Fruit fly (Drosophila melanogaster) whole organism, embryonic: ENCODE results near the gene psh.

ENCODE experiments used
- Aef1 ChIP-seq: fragments of 200-800 bp; sonication (Bioruptor generic); IDR thresholded peaks from 3 replicates; pipeline ENCODE4 v1.3.6; 2022; ENCODE audit warnings: missing biosample characterization, missing genetic modification characterization
- Awh ChIP-seq: fragments of 200-800 bp; sonication (Bioruptor generic); IDR thresholded peaks from 2 replicates; pipeline ENCODE4, ENCODE4 v1.3.6; 2022; ENCODE audit warnings: missing biosample characterization, missing genetic modification characterization
- Bgb ChIP-seq: fragments of 200-800 bp; sonication (Bioruptor generic); IDR thresholded peaks from 2 replicates; pipeline ENCODE4 v1.3.6; 2022; ENCODE audit warnings: missing biosample characterization, missing genetic modification characterization; ENCODE audit not compliant: partially characterized antibody
- BtbVII ChIP-seq: fragments of 200-800 bp; sonication (Bioruptor generic); optimal IDR thresholded peaks from 3 replicates; lab custom pipeline; 2017; ENCODE audit warnings: missing biosample characterization, mild to moderate bottlenecking, missing genetic modification characterization
- CG10147 ChIP-seq: fragments of 200-800 bp; sonication (Bioruptor generic); optimal IDR thresholded peaks from 2 replicates; lab custom pipeline; 2019; ENCODE audit warnings: missing biosample characterization, mild to moderate bottlenecking, missing genetic modification characterization, moderate library complexity
- CG11456 ChIP-seq: fragments of 200-800 bp; sonication (Bioruptor generic); IDR thresholded peaks from 3 replicates; pipeline ENCODE4 v1.3.6; 2022; ENCODE audit warnings: missing biosample characterization, missing genetic modification characterization
- CG16779 ChIP-seq: fragments of 200-800 bp; sonication (Bioruptor generic); IDR thresholded peaks from 2 replicates; pipeline ENCODE4 v1.3.6; 2022; ENCODE audit warnings: missing biosample characterization, missing genetic modification characterization
- CG17359 ChIP-seq: fragments of 200-800 bp; sonication (Bioruptor generic); optimal IDR thresholded peaks from 3 replicates; lab custom pipeline; 2018; ENCODE audit warnings: missing biosample characterization, mild to moderate bottlenecking, missing genetic modification characterization, moderate library complexity
- CG17829 ChIP-seq: fragments of 200-800 bp; optimal IDR thresholded peaks from 2 replicates; lab custom pipeline; 2019; ENCODE audit warnings: missing biosample characterization, mild to moderate bottlenecking, missing genetic modification characterization, moderate library complexity
- CG18011 ChIP-seq: fragments of 200-800 bp; sonication (Bioruptor generic); optimal IDR thresholded peaks from 2 replicates; lab custom pipeline; 2017; ENCODE audit warnings: missing biosample characterization, missing genetic modification characterization, mild to moderate bottlenecking, moderate library complexity, missing genotype
- CG31365 ChIP-seq: fragments of 200-800 bp; sonication (Bioruptor generic); optimal IDR thresholded peaks from 2 replicates; lab custom pipeline; 2018; ENCODE audit warnings: missing biosample characterization, mild to moderate bottlenecking, missing genetic modification characterization
- CG34224 ChIP-seq: fragments of 200-800 bp; sonication (Bioruptor generic); IDR thresholded peaks from 3 replicates; pipeline ENCODE4 v1.3.6; 2022; ENCODE audit warnings: missing biosample characterization, missing genetic modification characterization; ENCODE audit not compliant: partially characterized antibody
- CG3847 ChIP-seq: fragments of 200-800 bp; sonication (Bioruptor generic); IDR thresholded peaks from 2 replicates; pipeline ENCODE4 v1.3.6; 2022; ENCODE audit warnings: missing biosample characterization, missing genetic modification characterization
- CG4730 ChIP-seq: fragments of 200-800 bp; sonication (Bioruptor generic); IDR thresholded peaks from 2 replicates; pipeline ENCODE4 v1.3.6; 2022; ENCODE audit warnings: missing biosample characterization, missing genetic modification characterization
- CG8944 ChIP-seq: fragments of 200-800 bp; sonication (Bioruptor generic); optimal IDR thresholded peaks from 3 replicates; lab custom pipeline; 2016; ENCODE audit warnings: missing biosample characterization, missing genetic modification characterization
- CG9797 ChIP-seq: fragments of 200-800 bp; sonication (Bioruptor generic); optimal IDR thresholded peaks from 3 replicates; lab custom pipeline; 2018; ENCODE audit warnings: missing biosample characterization, mild to moderate bottlenecking, missing genetic modification characterization
- D19A ChIP-seq: fragments of 200-800 bp; optimal IDR thresholded peaks from 3 replicates; lab custom pipeline; 2019; ENCODE audit warnings: missing biosample characterization, mild to moderate bottlenecking, missing genetic modification characterization, moderate library complexity
- Dfd ChIP-seq, 2 experiments: fragments of >200 bp; optimal IDR thresholded peaks; 2 replicates each; lab custom pipeline; 2017; ENCODE audit warnings: missing biosample characterization in 2 of 2, missing genetic modification characterization in 2 of 2
- Doc3 ChIP-seq: fragments of 200-800 bp; sonication (Bioruptor generic); IDR thresholded peaks from 3 replicates; pipeline ENCODE4 v1.3.6; 2022; ENCODE audit warnings: missing biosample characterization, missing genetic modification characterization; ENCODE audit not compliant: partially characterized antibody
- Drgx ChIP-seq: fragments of 200-800 bp; sonication (Bioruptor generic); IDR thresholded peaks from 2 replicates; pipeline ENCODE4 v1.3.6; 2022; ENCODE audit warnings: missing biosample characterization, missing genetic modification characterization
- Hand ChIP-seq: fragments of 200-800 bp; sonication (Bioruptor generic); optimal IDR thresholded peaks from 2 replicates; lab custom pipeline; 2017; ENCODE audit warnings: mild to moderate bottlenecking, missing biosample characterization, missing genetic modification reagents, missing genetic modification characterization
- MBD-R2 ChIP-seq: fragments of 200-800 bp; sonication (Bioruptor generic); IDR thresholded peaks from 2 replicates; pipeline ENCODE4 v1.3.6; 2022; ENCODE audit warnings: missing biosample characterization, missing genetic modification characterization
- NC2α ChIP-seq: fragments of 200-800 bp; sonication (Bioruptor generic); optimal IDR thresholded peaks from 2 replicates; lab custom pipeline; 2016; ENCODE audit warnings: missing biosample characterization, missing genetic modification characterization
- Neu2 ChIP-seq: fragments of 200-800 bp; sonication (Bioruptor generic); optimal IDR thresholded peaks from 3 replicates; lab custom pipeline; 2016; ENCODE audit warnings: missing biosample characterization, missing genetic modification characterization, borderline replicate concordance
- Nf-YA ChIP-seq: fragments of 200-800 bp; sonication (Bioruptor generic); IDR thresholded peaks from 2 replicates; pipeline ENCODE4 v1.3.6; 2022; ENCODE audit warnings: missing biosample characterization, missing genetic modification characterization
- PHDP ChIP-seq: fragments of 200-800 bp; sonication (Bioruptor generic); optimal IDR thresholded peaks from 3 replicates; lab custom pipeline; 2018; ENCODE audit warnings: missing biosample characterization, mild to moderate bottlenecking, missing genetic modification characterization, moderate library complexity
- Side ChIP-seq: fragments of 200-800 bp; sonication (Bioruptor generic); optimal IDR thresholded peaks from 2 replicates; lab custom pipeline; 2016; ENCODE audit warnings: missing biosample characterization, missing genetic modification characterization
- Ssrp ChIP-seq: fragments of 200-800 bp; sonication (Bioruptor generic); optimal IDR thresholded peaks from 2 replicates; lab custom pipeline; 2018; ENCODE audit warnings: missing biosample characterization, mild to moderate bottlenecking, missing genetic modification characterization, moderate library complexity
- ash1 ChIP-seq: fragments of 200-800 bp; sonication (Bioruptor generic); optimal IDR thresholded peaks from 2 replicates; lab custom pipeline; 2018; ENCODE audit warnings: missing biosample characterization, mild to moderate bottlenecking, missing genetic modification characterization
- ato ChIP-seq: fragments of 200-800 bp; sonication (Bioruptor generic); IDR thresholded peaks from 2 replicates; pipeline ENCODE4 v1.3.6; 2022; ENCODE audit warnings: missing biosample characterization, missing genetic modification characterization; ENCODE audit not compliant: partially characterized antibody
- bbx ChIP-seq: fragments of 200-800 bp; sonication (Bioruptor generic); IDR thresholded peaks from 2 replicates; pipeline ENCODE4 v1.3.6; 2022; ENCODE audit warnings: missing biosample characterization, missing genetic modification characterization; ENCODE audit not compliant: partially characterized antibody
- bigmax ChIP-seq: fragments of 200-800 bp; sonication (Bioruptor generic); optimal IDR thresholded peaks from 2 replicates; lab custom pipeline; 2018; ENCODE audit warnings: missing biosample characterization, mild to moderate bottlenecking, missing genetic modification characterization
- br ChIP-seq: fragments of >200 bp; optimal IDR thresholded peaks from 2 replicates; lab custom pipeline; 2017
- cas ChIP-seq: fragments of 200-800 bp; sonication (Bioruptor generic); IDR thresholded peaks from 2 replicates; pipeline ENCODE4 v1.3.6; 2022; ENCODE audit warnings: missing biosample characterization, missing genetic modification characterization
- crc ChIP-seq: fragments of 200-800 bp; sonication (Bioruptor generic); optimal IDR thresholded peaks from 2 replicates; lab custom pipeline; 2016; ENCODE audit warnings: missing biosample characterization, missing genetic modification characterization
- croc ChIP-seq: fragments of 200-800 bp; sonication (Bioruptor generic); conservative IDR thresholded peaks from 3 replicates; pipeline ENCODE4 v1.3.6; 2022; ENCODE audit warnings: missing biosample characterization, missing genetic modification characterization
- crol ChIP-seq: fragments of 200-800 bp; sonication (Bioruptor generic); IDR thresholded peaks from 2 replicates; pipeline ENCODE4 v1.3.6; 2022; ENCODE audit warnings: missing biosample characterization, missing genetic modification characterization
- dimm ChIP-seq: fragments of 200-800 bp; sonication (Bioruptor generic); IDR thresholded peaks from 2 replicates; pipeline ENCODE4 v1.3.6; 2022; ENCODE audit warnings: missing biosample characterization, missing genetic modification characterization
- disco-r ChIP-seq: fragments of 200-800 bp; sonication (Bioruptor generic); optimal IDR thresholded peaks from 2 replicates; lab custom pipeline; 2016; ENCODE audit warnings: missing biosample characterization, missing genetic modification characterization
- dysf ChIP-seq: fragments of 200-800 bp; sonication (Bioruptor generic); IDR thresholded peaks from 3 replicates; pipeline ENCODE4 v1.3.6; 2022; ENCODE audit warnings: missing biosample characterization, missing genetic modification characterization
- grn ChIP-seq: fragments of 200-800 bp; sonication (Bioruptor generic); optimal IDR thresholded peaks from 3 replicates; lab custom pipeline; 2017; ENCODE audit warnings: missing biosample characterization, missing genetic modification characterization
- jing ChIP-seq: fragments of 200-800 bp; sonication (Bioruptor generic); optimal IDR thresholded peaks from 2 replicates; lab custom pipeline; 2018; ENCODE audit warnings: missing biosample characterization, mild to moderate bottlenecking, missing genetic modification characterization
- nerfin-1 ChIP-seq: fragments of 200-800 bp; sonication (Bioruptor generic); optimal IDR thresholded peaks from 3 replicates; lab custom pipeline; 2019; ENCODE audit warnings: missing biosample characterization, mild to moderate bottlenecking, missing genetic modification characterization, moderate library complexity
- nom ChIP-seq: fragments of 200-800 bp; sonication (Bioruptor generic); optimal IDR thresholded peaks from 2 replicates; lab custom pipeline; 2017; ENCODE audit warnings: missing biosample characterization, missing genetic modification characterization, mild to moderate bottlenecking, moderate library complexity, missing genetic modification reagents
- peb ChIP-seq: fragments of 200-800 bp; sonication (Bioruptor generic); IDR thresholded peaks from 2 replicates; pipeline ENCODE4 v1.3.6; 2022; ENCODE audit warnings: missing biosample characterization, missing genetic modification characterization
- rib ChIP-seq: fragments of 200-800 bp; sonication (Bioruptor generic); IDR thresholded peaks from 2 replicates; pipeline ENCODE4 v1.3.6; 2022; ENCODE audit warnings: missing biosample characterization, missing genetic modification characterization
- sens ChIP-seq: fragments of 200-800 bp; sonication (Bioruptor generic); peaks from one replicate; lab custom pipeline; 2016; ENCODE audit warnings: missing biosample characterization, missing genetic modification characterization
- stc ChIP-seq: fragments of 200-800 bp; sonication (Bioruptor generic); IDR thresholded peaks from 2 replicates; pipeline ENCODE4 v1.3.6; 2022; ENCODE audit warnings: missing biosample characterization, missing genetic modification characterization
- zen2 ChIP-seq: fragments of 200-800 bp; sonication (Bioruptor generic); IDR thresholded peaks from 3 replicates; pipeline ENCODE4 v1.3.6; 2022; ENCODE audit warnings: missing biosample characterization, missing genetic modification characterization; ENCODE audit not compliant: partially characterized antibody
- zf30C ChIP-seq: fragments of 200-800 bp; sonication (Bioruptor generic); optimal IDR thresholded peaks from 3 replicates; lab custom pipeline; 2018; ENCODE audit warnings: missing biosample characterization, mild to moderate bottlenecking, missing genetic modification characterization

The psh gene

dm6 chrX:18486356-18487059 lies at the start of gene psh (continued):
- TF ChIP-seq CG18011 (GFP tag; lab: Kevin White, UChicago), result no peak
- TF ChIP-seq nerfin-1 (tag; lab: Kevin White, UChicago), result no peak
- TF ChIP-seq MBD-R2 (GFP tag; lab: Robert Waterston, UW), result no peak
- no peak for TF ChIP-seq CG4730
- no peak for TF ChIP-seq Neu2 (GFP tag; lab: Kevin White, UChicago)
- TF ChIP-seq CG9797 (GFP tag; lab: Kevin White, UChicago), result no peak
- TF ChIP-seq cas (GFP tag; lab: Robert Waterston, UW), result no peak
- no peak for TF ChIP-seq dysf
- no peak for TF ChIP-seq CG3847 (GFP tag; lab: Robert Waterston, UW)
- TF ChIP-seq Dfd (GFP tag; optimal IDR thresholded peaks at IDR 0.05; lab: Kevin White, UChicago), result no peak
- TF ChIP-seq BtbVII (GFP tag; lab: Kevin White, UChicago), result no peak
- TF ChIP-seq bigmax, result no peak
- TF ChIP-seq dimm, result no peak
- no peak for TF ChIP-seq grn (GFP tag; lab: Kevin White, UChicago)
- TF ChIP-seq nom (GFP tag; lab: Kevin White, UChicago), result peak; percentile 39
- no peak for TF ChIP-seq Nf-YA
- no peak for TF ChIP-seq jing
- no peak for TF ChIP-seq CG10147 (GFP tag; lab: Kevin White, UChicago)
- TF ChIP-seq CG17359 (tag; lab: Kevin White, UChicago), result no peak
- TF ChIP-seq PHDP (tag; lab: Kevin White, UChicago), result no peak
- no peak for TF ChIP-seq croc (GFP tag; lab: Robert Waterston, UW)
- no peak for TF ChIP-seq CG31365 (tag; lab: Kevin White, UChicago)
- TF ChIP-seq peb (GFP tag; lab: Robert Waterston, UW), result no peak

DNA sequence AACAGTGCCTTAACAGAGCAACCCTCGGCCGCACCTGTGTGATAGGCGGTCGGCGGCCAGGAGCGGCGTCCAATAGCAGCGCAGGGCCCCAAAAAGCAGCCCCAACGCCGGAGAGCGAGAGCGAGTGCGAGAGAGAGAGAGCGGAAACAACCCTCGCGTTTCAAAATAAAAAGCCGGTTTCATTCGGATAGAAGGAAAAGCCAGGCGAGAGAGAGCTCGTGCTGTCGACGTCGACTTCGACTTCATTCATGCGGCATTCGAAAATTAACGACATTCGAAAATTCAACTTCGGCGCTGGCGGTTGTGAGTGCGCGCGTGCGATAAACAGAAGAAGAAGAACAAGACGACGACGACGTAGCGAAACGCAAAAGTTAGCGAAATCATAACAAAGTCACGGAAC lies 47.7 kb upstream of the psh start:
- TF ChIP-seq ash1 (GFP tag; lab: Kevin White, UChicago), result no peak
- no peak for TF ChIP-seq crc (GFP tag; lab: Kevin White, UChicago)
- no peak for TF ChIP-seq crol (GFP tag; lab: Robert Waterston, UW)
- TF ChIP-seq sens, result no peak
- TF ChIP-seq Nf-YA, result peak; percentile 45; the same call in 1 of the 2 replicates
- TF ChIP-seq D19A (tag; lab: Kevin White, UChicago), result no peak
- no peak for TF ChIP-seq stc
- TF ChIP-seq Drgx (GFP tag; lab: Robert Waterston, UW), result no peak
- TF ChIP-seq br (lab: Kevin White, UChicago), result no peak
- TF ChIP-seq Side (GFP tag; lab: Kevin White, UChicago), result no peak
- no peak for TF ChIP-seq rib
- TF ChIP-seq zen2 (GFP tag; lab: Robert Waterston, UW), result no peak
- TF ChIP-seq Aef1 (GFP tag; lab: Robert Waterston, UW), result no peak
- no peak for TF ChIP-seq CG11456 (GFP tag; lab: Robert Waterston, UW)
- no peak for TF ChIP-seq CG16779 (GFP tag; lab: Robert Waterston, UW)
- no peak for TF ChIP-seq ato (GFP tag; lab: Robert Waterston, UW)
- TF ChIP-seq bbx (GFP tag; lab: Robert Waterston, UW), result 0 out of 2 replicates have a peak, but pooled peaks have one; percentile 20
- TF ChIP-seq zf30C (GFP tag; lab: Kevin White, UChicago), result peak; percentile 2
- no peak for TF ChIP-seq Ssrp (tag; lab: Kevin White, UChicago)
- TF ChIP-seq Doc3 (GFP tag; lab: Robert Waterston, UW), result 0 out of 3 replicates have a peak, but pooled peaks have one; percentile 14
- no peak for TF ChIP-seq NC2α (GFP tag; lab: Kevin White, UChicago)
- TF ChIP-seq Awh, result no peak
- TF ChIP-seq CG8944, result no peak
- TF ChIP-seq CG34224 (GFP tag; lab: Robert Waterston, UW), result peak; percentile 48; the same call in 1 of the 3 replicates
- TF ChIP-seq disco-r (GFP tag; lab: Kevin White, UChicago), result no peak
- TF ChIP-seq Hand (GFP tag; lab: Kevin White, UChicago), result no peak
- peak; percentile 64 for TF ChIP-seq Bgb (GFP tag; lab: Robert Waterston, UW)
- TF ChIP-seq CG17829, result no peak
